Fruit fly (Drosophila melanogaster) whole organism, embryonic: ENCODE results near the gene Muc18B.

ENCODE experiments used
- HLH4C ChIP-seq: fragments of 200-800 bp; sonication (Bioruptor generic); IDR thresholded peaks from 3 replicates; pipeline ENCODE4 v1.3.6; 2022; ENCODE audit warnings: missing biosample characterization, missing genetic modification characterization; ENCODE audit not compliant: partially characterized antibody
- lola ChIP-seq, 3 experiments: fragments of >200 bp in 2 of 3; fragments of 200-800 bp in 1 of 3; sonication (Bioruptor generic) in 1 of 3; optimal IDR thresholded peaks; 2 replicates each; lab custom pipeline; 2017 to 2019; ENCODE audit warnings: missing biosample characterization in 3 of 3, missing genetic modification characterization in 3 of 3, mild to moderate bottlenecking in 1 of 3, moderate library complexity in 1 of 3
- lov ChIP-seq, 2 experiments: fragments of 200-800 bp in 1 of 2; fragments of >200 bp in 1 of 2; sonication (Bioruptor generic) in 1 of 2; IDR thresholded peaks in 1 of 2; optimal IDR thresholded peaks in 1 of 2; 2 replicates in 1 of 2; 3 replicates in 1 of 2; pipeline versions ENCODE4 v1.3.6 to Lab custom; 2017 to 2022; ENCODE audit warnings: missing biosample characterization in 1 of 2, missing genetic modification characterization in 1 of 2
- pb ChIP-seq: fragments of 200-800 bp; sonication (Bioruptor generic); optimal IDR thresholded peaks from 3 replicates; lab custom pipeline; 2016; ENCODE audit warnings: missing biosample characterization, missing genetic modification characterization

DNA sequence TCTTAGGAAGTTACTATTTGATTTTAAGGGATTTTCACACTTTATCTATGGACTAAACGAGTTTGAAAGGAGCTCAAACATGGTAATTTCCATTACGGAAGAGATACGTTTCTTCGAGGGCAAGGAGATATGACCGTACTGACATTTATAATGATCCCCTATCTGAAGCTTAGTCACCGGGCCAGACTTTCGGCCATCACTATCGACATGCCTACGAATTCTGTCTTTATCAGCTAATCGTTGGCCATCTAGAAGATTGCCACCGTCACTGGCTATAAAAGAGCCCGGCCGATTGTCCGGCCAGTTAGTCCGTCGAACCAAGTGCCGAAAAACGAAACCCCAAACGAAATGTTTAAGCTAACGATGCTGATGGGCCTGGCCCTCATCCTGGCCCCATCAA lies at the start of gene Muc18B:
- TF ChIP-seq lola (GFP tag; optimal IDR thresholded peaks at IDR 0.05; lab: Kevin White, UChicago) = no peak
- TF ChIP-seq lov (optimal IDR thresholded peaks at IDR 0.05; lab: Kevin White, UChicago) = no peak
- no peak for TF ChIP-seq lov (GFP tag; IDR thresholded peaks at IDR 0.05; lab: Robert Waterston, UW)
- no peak for TF ChIP-seq pb (GFP tag; lab: Kevin White, UChicago)
- no peak for TF ChIP-seq HLH4C (GFP tag; lab: Robert Waterston, UW)
